Fruit fly (Drosophila melanogaster) whole organism, embryonic: ENCODE results near the gene IRSp53.

ENCODE experiments used
- Abd-B ChIP-seq: fragments of 200-800 bp; sonication (Bioruptor generic); optimal IDR thresholded peaks from 2 replicates; lab custom pipeline; 2018; ENCODE audit warnings: missing biosample characterization, mild to moderate bottlenecking, missing genetic modification characterization, moderate library complexity
- Atf6 ChIP-seq: fragments of 200-800 bp; sonication (Bioruptor generic); IDR thresholded peaks from 2 replicates; pipeline ENCODE4 v1.3.6; 2022; ENCODE audit warnings: missing biosample characterization, missing genetic modification characterization
- CG10267 ChIP-seq: fragments of 200-800 bp; sonication (Bioruptor generic); optimal IDR thresholded peaks from 2 replicates; lab custom pipeline; 2018; ENCODE audit warnings: missing biosample characterization, mild to moderate bottlenecking, missing genetic modification characterization, moderate library complexity
- CG10274 ChIP-seq: fragments of 200-800 bp; sonication (Bioruptor generic); optimal IDR thresholded peaks from 3 replicates; lab custom pipeline; 2017; ENCODE audit warnings: missing biosample characterization, mild to moderate bottlenecking, missing genetic modification characterization
- CG10654 ChIP-seq: fragments of 200-800 bp; sonication (Bioruptor generic); optimal IDR thresholded peaks from 2 replicates; lab custom pipeline; 2016; ENCODE audit warnings: missing biosample characterization, missing genetic modification characterization
- CG10959 ChIP-seq: fragments of 200-800 bp; sonication (Bioruptor generic); IDR thresholded peaks from 2 replicates; pipeline ENCODE4 v1.3.6; 2022; ENCODE audit warnings: missing biosample characterization, missing genetic modification characterization
- CG11456 ChIP-seq: fragments of 200-800 bp; sonication (Bioruptor generic); IDR thresholded peaks from 3 replicates; pipeline ENCODE4 v1.3.6; 2022; ENCODE audit warnings: missing biosample characterization, missing genetic modification characterization
- CG13123 ChIP-seq: fragments of 200-800 bp; sonication (Bioruptor generic); optimal IDR thresholded peaks from 2 replicates; lab custom pipeline; 2016; ENCODE audit warnings: missing biosample characterization, missing genetic modification characterization
- CG18011 ChIP-seq: fragments of 200-800 bp; sonication (Bioruptor generic); optimal IDR thresholded peaks from 2 replicates; lab custom pipeline; 2017; ENCODE audit warnings: missing biosample characterization, missing genetic modification characterization, mild to moderate bottlenecking, moderate library complexity, missing genotype
- CG18262 ChIP-seq: fragments of 200-800 bp; optimal IDR thresholded peaks from 3 replicates; lab custom pipeline; 2019; ENCODE audit warnings: missing biosample characterization, mild to moderate bottlenecking, missing genetic modification characterization, moderate library complexity
- CG31441 ChIP-seq: fragments of 200-800 bp; sonication (Bioruptor generic); IDR thresholded peaks from 2 replicates; pipeline ENCODE4 v1.3.6; 2022; ENCODE audit warnings: missing biosample characterization, missing genetic modification characterization
- CG3163 ChIP-seq: fragments of 200-800 bp; sonication (Bioruptor generic); optimal IDR thresholded peaks from 3 replicates; lab custom pipeline; 2016; ENCODE audit warnings: missing biosample characterization, missing genetic modification characterization
- CG4424 ChIP-seq: fragments of 200-800 bp; sonication (Bioruptor generic); optimal IDR thresholded peaks from 3 replicates; lab custom pipeline; 2016; ENCODE audit warnings: missing biosample characterization, missing genetic modification characterization
- CG6175 ChIP-seq: fragments of 200-800 bp; sonication (Bioruptor generic); IDR thresholded peaks from 3 replicates; pipeline ENCODE4 v1.3.6; 2022; ENCODE audit warnings: missing biosample characterization, missing genetic modification characterization
- CG7271 ChIP-seq: fragments of 200-800 bp; sonication (Bioruptor generic); optimal IDR thresholded peaks from 2 replicates; lab custom pipeline; 2018; ENCODE audit warnings: missing biosample characterization, mild to moderate bottlenecking, missing genetic modification characterization, moderate library complexity
- CG7786 ChIP-seq: fragments of 200-800 bp; sonication (Bioruptor generic); optimal IDR thresholded peaks from 2 replicates; lab custom pipeline; 2016; ENCODE audit warnings: missing biosample characterization, missing genetic modification characterization
- CG8290 ChIP-seq, 3 experiments: fragments of 200-800 bp; sonication (Bioruptor generic); optimal IDR thresholded peaks; 2 replicates each; lab custom pipeline; 2016 to 2019; ENCODE audit warnings: missing biosample characterization in 3 of 3, missing genetic modification characterization in 3 of 3, mild to moderate bottlenecking in 2 of 3, moderate library complexity in 1 of 3
- CG8388 ChIP-seq: fragments of 200-800 bp; sonication (Bioruptor generic); optimal IDR thresholded peaks from 2 replicates; lab custom pipeline; 2019; ENCODE audit warnings: missing biosample characterization, mild to moderate bottlenecking, missing genetic modification characterization, moderate library complexity
- CG8924 ChIP-seq: fragments of 200-800 bp; optimal IDR thresholded peaks from 3 replicates; lab custom pipeline; 2019; ENCODE audit warnings: missing biosample characterization, mild to moderate bottlenecking, missing genetic modification characterization, moderate library complexity
- Drgx ChIP-seq: fragments of 200-800 bp; sonication (Bioruptor generic); IDR thresholded peaks from 2 replicates; pipeline ENCODE4 v1.3.6; 2022; ENCODE audit warnings: missing biosample characterization, missing genetic modification characterization
- HLH4C ChIP-seq: fragments of 200-800 bp; sonication (Bioruptor generic); IDR thresholded peaks from 3 replicates; pipeline ENCODE4 v1.3.6; 2022; ENCODE audit warnings: missing biosample characterization, missing genetic modification characterization; ENCODE audit not compliant: partially characterized antibody
- HmgD ChIP-seq: fragments of 200-800 bp; sonication (Bioruptor generic); optimal IDR thresholded peaks from 3 replicates; lab custom pipeline; 2016; ENCODE audit warnings: missing biosample characterization, missing genetic modification characterization
- NFAT ChIP-seq: fragments of 200-800 bp; sonication (Bioruptor generic); IDR thresholded peaks from 2 replicates; pipeline ENCODE4 v1.3.6; 2022; ENCODE audit warnings: missing biosample characterization, missing genetic modification characterization
- Nf-YA ChIP-seq: fragments of 200-800 bp; sonication (Bioruptor generic); IDR thresholded peaks from 2 replicates; pipeline ENCODE4 v1.3.6; 2022; ENCODE audit warnings: missing biosample characterization, missing genetic modification characterization
- PHDP ChIP-seq: fragments of 200-800 bp; sonication (Bioruptor generic); optimal IDR thresholded peaks from 3 replicates; lab custom pipeline; 2018; ENCODE audit warnings: missing biosample characterization, mild to moderate bottlenecking, missing genetic modification characterization, moderate library complexity
- Usf ChIP-seq: fragments of 200-800 bp; sonication (Bioruptor generic); optimal IDR thresholded peaks from 2 replicates; lab custom pipeline; 2017; ENCODE audit warnings: missing genotype, missing biosample characterization, missing genetic modification characterization
- bsh ChIP-seq, 2 experiments: fragments of 200-800 bp; sonication (Bioruptor generic); optimal IDR thresholded peaks; 2 replicates each; lab custom pipeline; 2017 to 2018; ENCODE audit warnings: mild to moderate bottlenecking in 2 of 2, missing biosample characterization in 2 of 2, missing genetic modification characterization in 2 of 2, moderate library complexity in 1 of 2
- chinmo ChIP-seq: fragments of 200-800 bp; sonication (Bioruptor generic); IDR thresholded peaks from 4 replicates; pipeline ENCODE4 v1.3.6; 2022; ENCODE audit warnings: missing biosample characterization, missing genetic modification characterization; ENCODE audit not compliant: partially characterized antibody
- dysf ChIP-seq: fragments of 200-800 bp; sonication (Bioruptor generic); IDR thresholded peaks from 3 replicates; pipeline ENCODE4 v1.3.6; 2022; ENCODE audit warnings: missing biosample characterization, missing genetic modification characterization
- emc ChIP-seq: fragments of 200-800 bp; sonication (Bioruptor generic); optimal IDR thresholded peaks from 2 replicates; lab custom pipeline; 2016; ENCODE audit warnings: missing biosample characterization, missing genetic modification characterization
- gcm ChIP-seq: fragments of 200-800 bp; sonication (Bioruptor generic); optimal IDR thresholded peaks from 2 replicates; lab custom pipeline; 2019; ENCODE audit warnings: missing biosample characterization, mild to moderate bottlenecking, missing genetic modification characterization, moderate library complexity
- gfzf ChIP-seq: fragments of 200-800 bp; sonication (Bioruptor generic); optimal IDR thresholded peaks from 2 replicates; lab custom pipeline; 2016; ENCODE audit warnings: missing biosample characterization, mild to moderate bottlenecking, missing genetic modification characterization, moderate library complexity
- grn ChIP-seq: fragments of 200-800 bp; sonication (Bioruptor generic); optimal IDR thresholded peaks from 3 replicates; lab custom pipeline; 2017; ENCODE audit warnings: missing biosample characterization, missing genetic modification characterization
- gt ChIP-seq: fragments of 200-800 bp; sonication (Bioruptor generic); IDR thresholded peaks from 2 replicates; pipeline ENCODE4 v1.3.6; 2022; ENCODE audit warnings: missing biosample characterization, missing genetic modification characterization
- h ChIP-seq: fragments of >200 bp; optimal IDR thresholded peaks from 2 replicates; lab custom pipeline; 2017
- hkb ChIP-seq, 2 experiments: fragments of 200-800 bp in 1 of 2; fragments of >200 bp in 1 of 2; sonication (Bioruptor generic) in 1 of 2; IDR thresholded peaks in 1 of 2; optimal IDR thresholded peaks in 1 of 2; 2 replicates each; pipeline versions ENCODE4 v1.3.6 to Lab custom; 2017 to 2022; ENCODE audit warnings: missing biosample characterization in 1 of 2, missing genetic modification characterization in 1 of 2
- hth ChIP-seq: fragments of >200 bp; optimal IDR thresholded peaks from 2 replicates; lab custom pipeline; 2017; ENCODE audit warnings: inconsistent platforms
- ind ChIP-seq: fragments of 200-800 bp; sonication (Bioruptor generic); optimal IDR thresholded peaks from 3 replicates; lab custom pipeline; 2016; ENCODE audit warnings: missing biosample characterization, missing genetic modification characterization
- jing ChIP-seq: fragments of 200-800 bp; sonication (Bioruptor generic); optimal IDR thresholded peaks from 2 replicates; lab custom pipeline; 2018; ENCODE audit warnings: missing biosample characterization, mild to moderate bottlenecking, missing genetic modification characterization
- lola ChIP-seq, 3 experiments: fragments of >200 bp in 2 of 3; fragments of 200-800 bp in 1 of 3; sonication (Bioruptor generic) in 1 of 3; optimal IDR thresholded peaks; 2 replicates each; lab custom pipeline; 2017 to 2019; ENCODE audit warnings: missing biosample characterization in 3 of 3, missing genetic modification characterization in 3 of 3, mild to moderate bottlenecking in 1 of 3, moderate library complexity in 1 of 3
- nmo ChIP-seq: fragments of 200-800 bp; sonication (Bioruptor generic); optimal IDR thresholded peaks from 2 replicates; lab custom pipeline; 2018; ENCODE audit warnings: missing biosample characterization, mild to moderate bottlenecking, missing genetic modification characterization, moderate library complexity
- onecut ChIP-seq: fragments of 200-800 bp; sonication (Bioruptor generic); IDR thresholded peaks from 2 replicates; pipeline ENCODE4 v1.3.6; 2022; ENCODE audit warnings: missing biosample characterization, missing genetic modification characterization
- p53 ChIP-seq: fragments of 200-800 bp; sonication (Bioruptor generic); optimal IDR thresholded peaks from 2 replicates; lab custom pipeline; 2016; ENCODE audit warnings: missing biosample characterization, missing genetic modification characterization
- pnt ChIP-seq: fragments of 200-800 bp; sonication (Bioruptor generic); optimal IDR thresholded peaks from 3 replicates; lab custom pipeline; 2016; ENCODE audit warnings: missing biosample characterization, missing genetic modification characterization
- sc ChIP-seq, 3 experiments: fragments of >200 bp in 2 of 3; fragments of 200-800 bp in 1 of 3; sonication (Bioruptor generic) in 1 of 3; optimal IDR thresholded peaks; 2 replicates in 2 of 3; 3 replicates in 1 of 3; lab custom pipeline; 2017; ENCODE audit warnings: mild to moderate bottlenecking in 1 of 3, missing biosample characterization in 1 of 3, missing genetic modification characterization in 1 of 3, missing genetic modification reagents in 1 of 3
- sug ChIP-seq: fragments of 200-800 bp; optimal IDR thresholded peaks from 2 replicates; lab custom pipeline; 2019; ENCODE audit warnings: missing biosample characterization, mild to moderate bottlenecking, missing genetic modification characterization, moderate library complexity
- tio ChIP-seq: fragments of 200-800 bp; sonication (Bioruptor generic); optimal IDR thresholded peaks from 2 replicates; lab custom pipeline; 2017; ENCODE audit warnings: missing biosample characterization, missing genetic modification characterization, inconsistent platforms
- twi ChIP-seq: fragments of 200-800 bp; optimal IDR thresholded peaks from 2 replicates; lab custom pipeline; 2019; ENCODE audit warnings: missing biosample characterization, mild to moderate bottlenecking, missing genetic modification characterization, moderate library complexity

The IRSp53 gene

dm6 chr3L:11197291-11198021 is 61.6 kb downstream of the IRSp53 start, which contains the start of gene GlcAT-P (continued):
- TF ChIP-seq twi (tag; lab: Kevin White, UChicago) (peak; percentile 48), CG7786 (no peak), emc (no peak), sc (optimal IDR thresholded peaks at IDR 0.05; lab: Kevin White, UChicago) (no peak), sc (GFP tag; optimal IDR thresholded peaks at IDR 0.05; lab: Kevin White, UChicago) (peak; percentile 24), gfzf (GFP tag; lab: Kevin White, UChicago) (no peak), Abd-B (no peak), PHDP (tag; lab: Kevin White, UChicago) (peak; percentile 83), bsh (GFP tag; optimal IDR thresholded peaks at IDR 0.05; lab: Kevin White, UChicago) (peak in 1 of 2 experiments; percentile 78), CG18262 (peak; percentile 82), CG11456 (GFP tag; lab: Robert Waterston, UW) (no peak), jing (GFP tag; lab: Kevin White, UChicago) (no peak), Nf-YA (GFP tag; lab: Robert Waterston, UW) (0 out of 2 replicates have a peak, but pooled peaks have one; percentile 8), CG10274 (no peak), CG8290 (GFP tag; optimal IDR thresholded peaks at IDR 0.05; lab: Kevin White, UChicago) (peak; percentile 16), CG8290 (tag; optimal IDR thresholded peaks at IDR 0.05; lab: Kevin White, UChicago) (peak in 1 of 2 experiments; percentile 16), ind (GFP tag; lab: Kevin White, UChicago) (peak; percentile 39), h (lab: Kevin White, UChicago) (no peak), nmo (GFP tag; lab: Kevin White, UChicago) (peak; percentile 82), Atf6 (GFP tag; lab: Robert Waterston, UW) (peak; percentile 76; the same call in 1 of the 2 replicates), hth (lab: Kevin White, UChicago) (no peak), CG10654 (GFP tag; lab: Kevin White, UChicago) (no peak), CG4424 (GFP tag; lab: Kevin White, UChicago) (peak; percentile 62), CG13123 (GFP tag; lab: Kevin White, UChicago) (peak; percentile 11), CG18011 (GFP tag; lab: Kevin White, UChicago) (no peak), CG31441 (GFP tag; lab: Robert Waterston, UW) (peak; percentile 85), CG8388 (peak; percentile 75), Drgx (GFP tag; lab: Robert Waterston, UW) (peak; percentile 80), CG8924 (tag; lab: Kevin White, UChicago) (peak; percentile 85), sug (tag; lab: Kevin White, UChicago) (peak; percentile 83), gt (GFP tag; lab: Robert Waterston, UW) (no peak), CG7271 (tag; lab: Kevin White, UChicago) (no peak), chinmo (GFP tag; lab: Robert Waterston, UW) (no peak), pnt (GFP tag; lab: Kevin White, UChicago) (no peak), CG10267 (tag; lab: Kevin White, UChicago) (peak; percentile 70), grn (no peak), HLH4C (GFP tag; lab: Robert Waterston, UW) (no peak), gcm (peak; percentile 61), hkb (optimal IDR thresholded peaks at IDR 0.05; lab: Kevin White, UChicago) (no peak), hkb (GFP tag; IDR thresholded peaks at IDR 0.05; lab: Robert Waterston, UW) (peak; percentile 42; the same call in 1 of the 2 replicates), CG6175 (GFP tag; lab: Robert Waterston, UW) (no peak), p53 (GFP tag; lab: Kevin White, UChicago) (no peak), NFAT (no peak), tio (GFP tag; lab: Kevin White, UChicago) (no peak), CG3163 (GFP tag; lab: Kevin White, UChicago) (no peak), CG10959 (GFP tag; lab: Robert Waterston, UW) (no peak), lola (GFP tag; optimal IDR thresholded peaks at IDR 0.05; lab: Kevin White, UChicago) (peak in 1 of 3 experiments; percentile 77), dysf (peak; percentile 71; the same call in 2 of the 3 replicates), HmgD (no peak), onecut (GFP tag; lab: Robert Waterston, UW) (no peak), Usf (GFP tag; lab: Kevin White, UChicago) (no peak)
